Worm (Caenorhabditis elegans) whole organism, mixed stage, embryonic: ENCODE measurements around the gene F41G3.10.

Experiments
- cnd-1 ChIP-seq: fragments of 200-800 bp; sonication (Bioruptor generic); optimal IDR thresholded peaks from 2 replicates; lab custom pipeline; 2018; ENCODE audit warnings: mild to moderate bottlenecking, missing genetic modification characterization, missing compliant biosample characterization
- elt-3 ChIP-seq: fragments of 150-350 bp; optimal IDR thresholded peaks from 2 replicates; lab custom pipeline; 2014; ENCODE audit warnings: missing biosample characterization, missing genetic modification characterization
- hlh-1 ChIP-seq: fragments of 150-350 bp; optimal IDR thresholded peaks from 2 replicates; lab custom pipeline; 2014; ENCODE audit warnings: missing biosample characterization, missing genetic modification reagents, missing genetic modification characterization
- lin-13 ChIP-seq: fragments of 150-350 bp; optimal IDR thresholded peaks from 2 replicates; lab custom pipeline; 2014; ENCODE audit warnings: missing biosample characterization, missing genetic modification characterization
- lsy-2 ChIP-seq: fragments of 150-350 bp; optimal IDR thresholded peaks from 2 replicates; lab custom pipeline; 2014; ENCODE audit warnings: missing biosample characterization, missing genetic modification characterization
- mab-5 ChIP-seq: fragments of 150-350 bp; optimal IDR thresholded peaks from 2 replicates; lab custom pipeline; 2014; ENCODE audit warnings: missing biosample characterization, missing genetic modification characterization
- nhr-12 ChIP-seq: fragments of 150-350 bp; optimal IDR thresholded peaks from 2 replicates; lab custom pipeline; 2014; ENCODE audit warnings: missing biosample characterization, missing genetic modification characterization
- nhr-237 ChIP-seq: fragments of 150-350 bp; optimal IDR thresholded peaks from 2 replicates; lab custom pipeline; 2014; ENCODE audit warnings: missing biosample characterization, missing genetic modification characterization
- nhr-28 ChIP-seq: fragments of 150-350 bp; optimal IDR thresholded peaks from 2 replicates; lab custom pipeline; 2014; ENCODE audit warnings: missing biosample characterization, missing genetic modification characterization
- sptf-1 ChIP-seq: sonication (generic microtip); optimal IDR thresholded peaks from 2 replicates; lab custom pipeline; 2017; ENCODE audit warnings: mild to moderate bottlenecking, missing genetic modification characterization, moderate library complexity, missing compliant biosample characterization
- unc-120 ChIP-seq: sonication (generic microtip); optimal IDR thresholded peaks from 2 replicates; lab custom pipeline; 2017; ENCODE audit warnings: missing genetic modification characterization, missing compliant biosample characterization; ENCODE audit not compliant: poor library complexity, severe bottlenecking
- unc-39 ChIP-seq: fragments of 150-350 bp; optimal IDR thresholded peaks from 2 replicates; lab custom pipeline; 2014; ENCODE audit warnings: missing biosample characterization, missing genetic modification characterization
- unc-62 ChIP-seq: fragments of 150-350 bp; optimal IDR thresholded peaks from 2 replicates; lab custom pipeline; 2014; ENCODE audit warnings: missing biosample characterization, missing genetic modification reagents, missing genetic modification characterization
- ztf-11 ChIP-seq: fragments of 150-350 bp; optimal IDR thresholded peaks from 2 replicates; lab custom pipeline; 2014; ENCODE audit warnings: missing biosample characterization, missing genetic modification characterization

DNA sequence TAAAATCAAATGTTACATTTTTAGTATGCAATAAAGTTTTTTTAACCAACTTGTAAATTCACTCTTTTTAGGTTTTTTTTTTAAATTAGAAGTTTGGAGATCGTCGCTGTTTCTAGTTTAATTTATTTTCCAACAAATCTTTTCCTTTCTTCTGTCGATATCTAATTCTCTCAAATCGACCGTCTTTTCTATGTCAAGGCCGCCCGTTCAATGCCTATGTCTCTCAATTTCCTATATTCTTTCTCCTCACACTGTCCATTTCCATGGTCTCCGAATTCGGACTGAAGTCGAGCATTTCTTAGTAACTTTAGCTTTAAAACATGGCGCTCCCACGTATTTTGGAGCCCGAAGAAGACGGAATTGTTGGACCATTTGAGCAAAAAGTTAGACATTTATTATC lies 32.7 kb downstream of the F41G3.10 start, which contains the start of the genes T14B4.5 and T14B4.20:
- TF ChIP-seq nhr-28 (tag; lab: Kevin White, UChicago), result no peak
- no peak for TF ChIP-seq lin-13 (tag; lab: Kevin White, UChicago)
- TF ChIP-seq elt-3, result no peak
- TF ChIP-seq unc-120 (tag; lab: Kevin White, UChicago), result no peak
- TF ChIP-seq unc-62, result no peak
- TF ChIP-seq nhr-12 (tag; lab: Kevin White, UChicago), result no peak
- TF ChIP-seq mab-5 (tag; lab: Kevin White, UChicago), result no peak
- TF ChIP-seq cnd-1 (tag; lab: Kevin White, UChicago), result no peak
- TF ChIP-seq hlh-1 (tag; lab: Kevin White, UChicago), result no peak
- TF ChIP-seq lsy-2 (tag; lab: Kevin White, UChicago), result no peak
- no peak for TF ChIP-seq ztf-11 (tag; lab: Kevin White, UChicago)
- no peak for TF ChIP-seq unc-39
- no peak for TF ChIP-seq nhr-237 (tag; lab: Kevin White, UChicago)
- no peak for TF ChIP-seq sptf-1 (tag; lab: Kevin White, UChicago)
